Worm (Caenorhabditis elegans) whole organism, L1 larva: ENCODE measurements around the gene T20F7.3.

Experiments
- C16A3.4 ChIP-seq: fragments of 150-350 bp; optimal IDR thresholded peaks from 2 replicates; lab custom pipeline; 2014; ENCODE audit warnings: missing biosample characterization, missing genetic modification characterization
- Y116A8C.19 ChIP-seq: sonication (generic microtip); optimal IDR thresholded peaks from 2 replicates; lab custom pipeline; 2016; ENCODE audit warnings: missing compliant biosample characterization, missing genetic modification characterization, borderline replicate concordance
- aly-2 ChIP-seq: fragments of 150-350 bp; optimal IDR thresholded peaks from 2 replicates; lab custom pipeline; 2014; ENCODE audit warnings: missing biosample characterization, missing genetic modification characterization
- blmp-1 ChIP-seq: fragments of 150-350 bp; optimal IDR thresholded peaks from 2 replicates; lab custom pipeline; 2014; ENCODE audit warnings: missing biosample characterization, missing genetic modification characterization
- ceh-63 ChIP-seq: fragments of 200-800 bp; sonication (Bioruptor generic); optimal IDR thresholded peaks from 2 replicates; lab custom pipeline; 2018; ENCODE audit warnings: mild to moderate bottlenecking, missing genetic modification characterization, missing compliant biosample characterization
- ceh-82 ChIP-seq, 3 experiments: fragments of 150-350 bp in 1 of 3; sonication (generic microtip) in 2 of 3; optimal IDR thresholded peaks; 2 replicates each; lab custom pipeline; 2014 to 2017; ENCODE audit warnings: missing biosample characterization in 3 of 3, missing genetic modification characterization in 3 of 3
- ceh-88 ChIP-seq: fragments of 200-800 bp; sonication (Bioruptor generic); IDR thresholded peaks from 2 replicates; pipeline ENCODE4 v1.3.6; 2022; ENCODE audit warnings: missing genetic modification characterization, missing compliant biosample characterization
- ces-1 ChIP-seq: fragments of 150-350 bp; optimal IDR thresholded peaks from 2 replicates; lab custom pipeline; 2014; ENCODE audit warnings: missing biosample characterization, missing genetic modification reagents, missing genetic modification characterization
- dpl-1 ChIP-seq, 3 experiments: fragments of 150-350 bp in 2 of 3; sonication (generic microtip) in 1 of 3; optimal IDR thresholded peaks; 2 replicates each; lab custom pipeline; 2014 to 2017; ENCODE audit warnings: missing biosample characterization in 3 of 3, missing genetic modification characterization in 3 of 3, missing genetic modification reagents in 3 of 3
- efl-1 ChIP-seq, 4 experiments: fragments of 150-350 bp; optimal IDR thresholded peaks in 3 of 4; peaks in 1 of 4; 1 replicate in 1 of 4; 2 replicates in 3 of 4; lab custom pipeline; 2014; ENCODE audit warnings: missing biosample characterization in 2 of 4, missing genetic modification characterization in 2 of 4, missing genetic modification reagents in 2 of 4
- efl-3 ChIP-seq: fragments of 200-800 bp; sonication (Bioruptor generic); optimal IDR thresholded peaks from 2 replicates; lab custom pipeline; 2018; ENCODE audit warnings: mild to moderate bottlenecking, missing genetic modification characterization, missing compliant biosample characterization
- egl-13 ChIP-seq: sonication (generic microtip); optimal IDR thresholded peaks from 2 replicates; lab custom pipeline; 2016; ENCODE audit warnings: missing genotype, missing genetic modification reagents, missing genetic modification characterization, missing compliant biosample characterization
- elt-2 ChIP-seq: sonication (generic microtip); optimal IDR thresholded peaks from 2 replicates; lab custom pipeline; 2016; ENCODE audit warnings: missing genetic modification characterization, mild to moderate bottlenecking, inconsistent platforms, missing compliant biosample characterization, missing genetic modification reagents
- ets-5 ChIP-seq: fragments of 200-800 bp; sonication (Bioruptor generic); IDR thresholded peaks from 2 replicates; pipeline ENCODE4 v1.3.6; 2022; ENCODE audit warnings: missing genetic modification characterization, missing compliant biosample characterization
- fkh-10 ChIP-seq: sonication (generic microtip); optimal IDR thresholded peaks from 2 replicates; lab custom pipeline; 2017; ENCODE audit warnings: missing biosample characterization, missing genetic modification reagents, missing genetic modification characterization
- fkh-8 ChIP-seq: sonication (generic microtip); optimal IDR thresholded peaks from 2 replicates; lab custom pipeline; 2016; ENCODE audit warnings: mild to moderate bottlenecking, missing genetic modification characterization, missing compliant biosample characterization
- fos-1 ChIP-seq: fragments of 150-350 bp; optimal IDR thresholded peaks from 2 replicates; lab custom pipeline; 2014; ENCODE audit warnings: missing biosample characterization, missing genetic modification characterization
- hlh-17 ChIP-seq: fragments of 200-800 bp; sonication (Bioruptor generic); optimal IDR thresholded peaks from 2 replicates; lab custom pipeline; 2018; ENCODE audit warnings: missing genetic modification characterization, mild to moderate bottlenecking, missing compliant biosample characterization, moderate library complexity, borderline replicate concordance
- hlh-4 ChIP-seq: sonication (generic microtip); optimal IDR thresholded peaks from 2 replicates; lab custom pipeline; 2016; ENCODE audit warnings: mild to moderate bottlenecking, missing genetic modification characterization, missing compliant biosample characterization
- jun-1 ChIP-seq: fragments of 150-350 bp; optimal IDR thresholded peaks from 2 replicates; lab custom pipeline; 2014; ENCODE audit warnings: missing biosample characterization, missing genetic modification reagents, missing genetic modification characterization
- lin-14 ChIP-seq: fragments of 200-800 bp; sonication (Bioruptor generic); optimal IDR thresholded peaks from 2 replicates; lab custom pipeline; 2018; ENCODE audit warnings: mild to moderate bottlenecking, missing genetic modification characterization, moderate library complexity, missing compliant biosample characterization
- lin-35 ChIP-seq, 2 experiments: fragments of 150-350 bp; optimal IDR thresholded peaks; 2 replicates each; lab custom pipeline; 2014; ENCODE audit warnings: missing biosample characterization in 2 of 2, missing genetic modification characterization in 2 of 2, missing genetic modification reagents in 2 of 2
- mab-9 ChIP-seq: fragments of 200-800 bp; sonication (Bioruptor generic); IDR thresholded peaks from 2 replicates; pipeline ENCODE4 v1.3.6; 2022; ENCODE audit warnings: missing genetic modification reagents, missing genetic modification characterization, missing compliant biosample characterization
- mdl-1 ChIP-seq, 2 experiments: fragments of 150-350 bp; optimal IDR thresholded peaks; 2 replicates each; lab custom pipeline; 2014 to 2017; ENCODE audit warnings: missing biosample characterization in 2 of 2, missing genetic modification characterization in 2 of 2, inconsistent platforms in 1 of 2
- mef-2 ChIP-seq: fragments of 150-350 bp; optimal IDR thresholded peaks from 2 replicates; lab custom pipeline; 2014; ENCODE audit warnings: missing biosample characterization, missing genetic modification characterization
- nhr-11 ChIP-seq: fragments of 150-350 bp; optimal IDR thresholded peaks from 2 replicates; lab custom pipeline; 2014; ENCODE audit warnings: missing biosample characterization, missing genetic modification characterization
- nhr-47 ChIP-seq: sonication (generic microtip); optimal IDR thresholded peaks from 2 replicates; lab custom pipeline; 2016; ENCODE audit warnings: mild to moderate bottlenecking, missing genetic modification characterization, moderate library complexity, missing compliant biosample characterization
- nhr-71 ChIP-seq: sonication (generic microtip); optimal IDR thresholded peaks from 2 replicates; lab custom pipeline; 2016; ENCODE audit warnings: mild to moderate bottlenecking, missing genetic modification characterization, moderate library complexity, missing compliant biosample characterization
- nhr-76 ChIP-seq: sonication (generic microtip); optimal IDR thresholded peaks from 2 replicates; lab custom pipeline; 2017; ENCODE audit warnings: missing biosample characterization, missing genetic modification characterization
- nhr-77 ChIP-seq: fragments of 150-350 bp; optimal IDR thresholded peaks from 2 replicates; lab custom pipeline; 2014; ENCODE audit warnings: missing biosample characterization, missing genetic modification characterization
- nhr-90 ChIP-seq: sonication (generic microtip); optimal IDR thresholded peaks from 2 replicates; lab custom pipeline; 2016; ENCODE audit warnings: mild to moderate bottlenecking, missing genetic modification characterization, missing compliant biosample characterization; ENCODE audit not compliant: poor library complexity
- pag-3 ChIP-seq: sonication (generic microtip); optimal IDR thresholded peaks from 2 replicates; lab custom pipeline; 2017; ENCODE audit warnings: missing genetic modification characterization, mild to moderate bottlenecking, missing compliant biosample characterization, antibody characterized with exemption, borderline replicate concordance; ENCODE audit not compliant: insufficient read depth
- rnt-1 ChIP-seq: sonication (generic microtip); optimal IDR thresholded peaks from 2 replicates; lab custom pipeline; 2016; ENCODE audit warnings: mild to moderate bottlenecking, missing genetic modification characterization, moderate library complexity, missing compliant biosample characterization
- skn-1 ChIP-seq: fragments of 150-350 bp; optimal IDR thresholded peaks from 2 replicates; lab custom pipeline; 2014; ENCODE audit warnings: missing biosample characterization, missing genetic modification characterization
- snu-23 ChIP-seq: sonication (generic microtip); optimal IDR thresholded peaks from 2 replicates; lab custom pipeline; 2016; ENCODE audit warnings: missing genetic modification characterization, missing compliant biosample characterization
- swsn-7 ChIP-seq: sonication (generic microtip); optimal IDR thresholded peaks from 2 replicates; lab custom pipeline; 2016; ENCODE audit warnings: missing genetic modification characterization, missing compliant biosample characterization
- tbx-2 ChIP-seq: sonication (generic microtip); optimal IDR thresholded peaks from 2 replicates; lab custom pipeline; 2016; ENCODE audit warnings: missing genetic modification characterization, missing compliant biosample characterization
- unc-30 ChIP-seq: sonication (generic microtip); optimal IDR thresholded peaks from 2 replicates; lab custom pipeline; 2017; ENCODE audit warnings: missing biosample characterization, missing genetic modification characterization
- unc-62 ChIP-seq: fragments of 150-350 bp; optimal IDR thresholded peaks from 2 replicates; lab custom pipeline; 2014; ENCODE audit warnings: missing biosample characterization, missing genetic modification reagents, missing genetic modification characterization
- vab-15 ChIP-seq: sonication (generic microtip); optimal IDR thresholded peaks from 2 replicates; lab custom pipeline; 2017; ENCODE audit warnings: missing genotype, mild to moderate bottlenecking, missing genetic modification characterization, missing compliant biosample characterization
- ztf-4 ChIP-seq: fragments of 150-350 bp; optimal IDR thresholded peaks from 2 replicates; lab custom pipeline; 2014; ENCODE audit warnings: missing biosample characterization, missing genetic modification characterization

Gene T20F7.3

DNA sequence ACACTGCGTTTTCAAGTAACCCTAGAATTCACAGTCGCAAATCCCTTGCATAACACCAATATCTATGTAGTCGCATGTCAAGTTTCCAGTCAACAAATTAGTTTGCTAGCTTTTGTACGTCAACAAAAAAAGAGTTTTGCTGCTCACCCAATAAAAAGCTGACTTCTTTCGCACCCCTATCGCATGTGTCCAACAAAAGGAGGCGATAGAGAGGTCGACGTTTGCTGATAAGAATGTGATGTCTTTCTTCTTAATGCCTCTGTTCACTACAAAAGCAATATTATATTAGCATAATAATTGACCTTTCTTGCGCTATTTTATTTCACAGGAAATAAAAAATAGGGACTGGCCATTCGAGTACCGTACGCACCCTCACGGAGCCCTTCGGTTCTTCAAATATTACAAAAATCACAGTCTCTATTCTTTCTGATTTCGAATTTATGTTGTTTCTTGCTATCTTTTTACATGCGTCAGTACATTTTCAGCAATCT is at the start of gene T20F7.3:
T20F7.3 (plus strand) TSS at position 441 of the 491 bp plus-strand sequence.
- no peak for TF ChIP-seq dpl-1 (GFP tag; optimal IDR thresholded peaks at IDR 0.05; lab: Kevin White, UChicago)
- TF ChIP-seq elt-2 (tag; lab: Kevin White, UChicago) = peak; percentile 33
- no peak for TF ChIP-seq ztf-4 (tag; lab: Kevin White, UChicago)
- no peak for TF ChIP-seq aly-2 (tag; lab: Kevin White, UChicago)
- no peak for TF ChIP-seq lin-35 (GFP tag; optimal IDR thresholded peaks at IDR 0.05; lab: Kevin White, UChicago)
- TF ChIP-seq nhr-77 = no peak

DNA sequence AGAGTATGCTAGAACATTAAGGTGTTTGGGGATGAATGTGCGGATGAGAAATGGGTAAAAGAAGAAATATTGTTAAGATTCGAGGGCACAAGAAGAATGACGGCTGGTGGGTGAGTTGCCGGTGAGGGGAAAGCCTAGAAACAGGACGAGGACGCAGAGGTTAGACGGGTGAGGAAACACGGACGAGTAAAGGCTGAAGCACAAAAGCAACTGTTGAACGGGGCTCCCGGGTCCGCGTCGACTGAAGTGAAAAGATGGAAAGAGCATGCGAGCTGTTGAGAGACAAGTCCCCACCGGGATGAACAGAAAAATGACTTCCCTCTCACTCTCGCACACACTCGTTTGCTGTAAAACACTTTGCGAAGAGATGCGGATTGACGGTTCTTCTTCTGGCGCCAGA is 48.2 kb upstream of the T20F7.3 start:
- TF ChIP-seq skn-1 (tag; lab: Kevin White, UChicago) (no peak), snu-23 (GFP tag; lab: Kevin White, UChicago) (peak; percentile 12), nhr-71 (tag; lab: Kevin White, UChicago) (peak; percentile 51), lin-14 (GFP tag; lab: Kevin White, UChicago) (peak; percentile 76), rnt-1 (tag; lab: Kevin White, UChicago) (peak; percentile 41), ztf-4 (tag; lab: Kevin White, UChicago) (no peak)

DNA sequence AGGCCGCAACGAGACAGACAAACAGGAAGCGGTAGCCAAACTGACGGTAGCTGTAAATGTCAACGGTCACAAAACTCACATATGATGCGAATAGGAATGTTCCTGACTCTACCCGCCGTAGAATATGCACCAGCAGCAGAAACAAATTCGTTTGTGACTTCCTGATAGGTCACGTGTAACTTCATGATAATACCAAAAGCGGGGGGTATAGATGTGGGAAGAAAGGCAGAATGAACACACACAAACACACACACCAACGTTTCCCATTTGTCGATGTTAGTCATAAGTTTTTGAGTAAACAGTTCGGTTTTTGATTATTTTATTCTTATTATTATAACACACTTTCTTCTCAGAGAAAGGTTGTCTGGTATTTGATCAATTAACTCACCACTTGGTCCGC is 47.0 kb upstream of the T20F7.3 start:
- TF ChIP-seq efl-1 (optimal IDR thresholded peaks at IDR 0.05; lab: Kevin White, UChicago) (no peak), efl-1 (GFP tag; optimal IDR thresholded peaks at IDR 0.05 in 1 of 2; lab: Kevin White, UChicago) (peak in 1 of 2 experiments; percentile 92), mef-2 (no peak), lin-35 (GFP tag; optimal IDR thresholded peaks at IDR 0.05; lab: Kevin White, UChicago) (peak in 1 of 2 experiments; percentile 38), nhr-76 (tag; lab: Kevin White, UChicago) (no peak), elt-2 (tag; lab: Kevin White, UChicago) (peak; percentile 56), ets-5 (GFP tag; lab: Robert Waterston, UW) (no peak), nhr-90 (tag; lab: Kevin White, UChicago) (peak; percentile 6), tbx-2 (tag; lab: Kevin White, UChicago) (no peak), swsn-7 (tag; lab: Kevin White, UChicago) (no peak), egl-13 (tag; lab: Kevin White, UChicago) (no peak)
- TF ChIP-seq, all 84 proteins: peak for 4

DNA sequence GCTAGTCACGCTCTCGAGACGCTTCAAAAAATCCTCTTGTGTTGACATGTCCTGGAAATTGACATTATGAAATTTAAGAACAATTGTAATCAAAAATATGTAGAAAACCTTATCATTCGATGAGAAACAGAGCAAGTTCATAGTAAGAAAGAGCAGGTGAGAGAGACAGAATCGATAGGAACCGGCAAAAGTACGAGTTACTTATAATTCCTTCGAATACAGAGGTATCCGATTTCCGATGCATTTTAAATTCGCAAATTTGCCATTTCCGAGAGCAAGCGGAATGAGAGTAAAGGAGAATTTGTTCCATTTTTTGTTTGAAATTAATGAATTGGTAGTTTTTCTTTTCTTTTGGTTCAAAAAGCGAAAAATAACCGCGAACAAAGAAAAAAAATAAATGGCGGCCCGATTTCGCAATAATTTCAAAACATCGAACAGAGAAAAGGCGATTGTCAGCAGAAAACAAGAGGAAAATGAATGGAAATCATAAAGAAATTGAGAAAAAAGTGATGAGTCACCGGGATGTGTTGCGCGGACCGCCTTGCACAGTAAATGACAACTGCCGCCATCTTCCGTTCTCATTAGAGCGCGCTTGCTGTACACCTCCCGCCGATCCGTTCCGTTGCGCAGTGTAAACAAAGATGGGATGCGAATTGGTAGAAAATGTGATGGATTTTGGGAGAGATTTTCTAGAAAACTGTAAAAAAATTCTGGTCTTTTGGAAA is 46.4 kb upstream of the T20F7.3 start, which contains the start of gene cas-1:
cas-1 (minus strand) TSS at position 51 of the 725 bp plus-strand sequence.
- no peak for TF ChIP-seq nhr-11
- no peak for TF ChIP-seq unc-30
- TF ChIP-seq ces-1 = no peak
- no peak for TF ChIP-seq mab-9
- TF ChIP-seq mdl-1 (tag; optimal IDR thresholded peaks at IDR 0.05; lab: Kevin White, UChicago) = no peak
- no peak for TF ChIP-seq nhr-76 (tag; lab: Kevin White, UChicago)
- no peak for TF ChIP-seq Y116A8C.19 (tag; lab: Kevin White, UChicago)
- TF ChIP-seq unc-62 (GFP tag; lab: Kevin White, UChicago) = no peak
- peak; percentile 3 to 50 (median 40) for TF ChIP-seq dpl-1 (GFP tag; optimal IDR thresholded peaks at IDR 0.05; lab: Kevin White, UChicago)
- no peak for TF ChIP-seq fkh-10 (GFP tag; lab: Kevin White, UChicago)
- peak; percentile 39 for TF ChIP-seq snu-23 (GFP tag; lab: Kevin White, UChicago)
- no peak for TF ChIP-seq pag-3
- TF ChIP-seq jun-1 (tag; lab: Kevin White, UChicago) = peak; percentile 13
- TF ChIP-seq ceh-63 (GFP tag; lab: Kevin White, UChicago) = no peak
- TF ChIP-seq efl-1 (optimal IDR thresholded peaks at IDR 0.05; lab: Kevin White, UChicago) = peak; percentile 33 to 48
- TF ChIP-seq efl-1 (GFP tag; optimal IDR thresholded peaks at IDR 0.05 in 1 of 2; lab: Kevin White, UChicago) = peak; percentile 25 to 91
- no peak for TF ChIP-seq efl-3 (GFP tag; lab: Kevin White, UChicago)
- peak; percentile 3 for TF ChIP-seq C16A3.4 (tag; lab: Kevin White, UChicago)
- peak; percentile 17 for TF ChIP-seq fkh-8 (tag; lab: Kevin White, UChicago)
- TF ChIP-seq blmp-1 (tag; lab: Kevin White, UChicago) = peak; percentile 30
- peak; percentile 60 for TF ChIP-seq skn-1 (tag; lab: Kevin White, UChicago)
- peak; percentile 42 for TF ChIP-seq fos-1 (tag; lab: Kevin White, UChicago)
- no peak for TF ChIP-seq mef-2
- peak in 1 of 3 experiments; percentile 38 for TF ChIP-seq ceh-82 (tag; optimal IDR thresholded peaks at IDR 0.05; lab: Kevin White, UChicago)
- no peak for TF ChIP-seq hlh-17 (GFP tag; lab: Kevin White, UChicago)
- no peak for TF ChIP-seq ets-5 (GFP tag; lab: Robert Waterston, UW)
- TF ChIP-seq hlh-4 = no peak
- no peak for TF ChIP-seq rnt-1 (tag; lab: Kevin White, UChicago)
- no peak for TF ChIP-seq ceh-88 (GFP tag; lab: Robert Waterston, UW)
- no peak for TF ChIP-seq vab-15 (tag; lab: Kevin White, UChicago)
- no peak for TF ChIP-seq nhr-47 (tag; lab: Kevin White, UChicago)
- TF ChIP-seq lin-14 (GFP tag; lab: Kevin White, UChicago) = peak; percentile 88
